Worm (Caenorhabditis elegans) whole organism, L4 larva: ENCODE data around the gene F14B8.6.

Experiments used
- D1046.2 ChIP-seq: fragments of 200-800 bp; sonication (Bioruptor generic); IDR thresholded peaks from 2 replicates; pipeline ENCODE4 v1.3.6; 2022; ENCODE audit warnings: missing genetic modification characterization, missing compliant biosample characterization
- F26F4.8 ChIP-seq: fragments of 200-800 bp; sonication (Bioruptor generic); conservative IDR thresholded peaks from 2 replicates; pipeline ENCODE4 v1.3.6; 2022; ENCODE audit warnings: missing genetic modification characterization, missing compliant biosample characterization
- F37D6.2 ChIP-seq: sonication (generic microtip); optimal IDR thresholded peaks from 2 replicates; lab custom pipeline; 2016; ENCODE audit warnings: mild to moderate bottlenecking, missing genetic modification characterization, missing compliant biosample characterization
- F49E8.2 ChIP-seq: sonication (generic microtip); optimal IDR thresholded peaks from 2 replicates; lab custom pipeline; 2016; ENCODE audit warnings: missing compliant biosample characterization, mild to moderate bottlenecking, missing genetic modification characterization, borderline replicate concordance
- R02D3.7 ChIP-seq: fragments of 150-350 bp; sonication (generic microtip); optimal IDR thresholded peaks from 3 replicates; lab custom pipeline; 2014; ENCODE audit warnings: missing biosample characterization, missing genetic modification characterization
- T26A8.4 ChIP-seq: fragments of 200-800 bp; sonication (Bioruptor generic); IDR thresholded peaks from 2 replicates; pipeline ENCODE4 v1.3.6; 2022; ENCODE audit warnings: missing genetic modification characterization, missing compliant biosample characterization
- Y48G9A.11 ChIP-seq: fragments of 200-800 bp; sonication (Bioruptor generic); IDR thresholded peaks from 2 replicates; pipeline ENCODE4 v1.3.6; 2022; ENCODE audit warnings: missing genetic modification reagents, missing genetic modification characterization, missing compliant biosample characterization
- Y75B8A.6 ChIP-seq: fragments of 200-800 bp; sonication (Bioruptor generic); IDR thresholded peaks from 2 replicates; pipeline ENCODE4 v1.3.6; 2022; ENCODE audit warnings: missing genetic modification reagents, missing genetic modification characterization, missing compliant biosample characterization
- ZK337.2 ChIP-seq: fragments of 200-800 bp; sonication (Bioruptor generic); IDR thresholded peaks from 2 replicates; pipeline ENCODE4 v1.3.6; 2022; ENCODE audit warnings: missing genetic modification reagents, missing genetic modification characterization, missing compliant biosample characterization
- ama-1 ChIP-seq: fragments of 150-350 bp; optimal IDR thresholded peaks from 2 replicates; lab custom pipeline; 2014; ENCODE audit warnings: inconsistent platforms, mixed read lengths
- attf-4 ChIP-seq: sonication (generic microtip); optimal IDR thresholded peaks from 3 replicates; lab custom pipeline; 2017; ENCODE audit warnings: missing biosample characterization, missing genetic modification characterization
- ceh-20 ChIP-seq: fragments of 200-800 bp; sonication (Bioruptor generic); IDR thresholded peaks from 2 replicates; pipeline ENCODE4 v1.3.6; 2022; ENCODE audit warnings: missing genetic modification reagents, missing genetic modification characterization, missing compliant biosample characterization
- ceh-28 ChIP-seq: fragments of 150-350 bp; optimal IDR thresholded peaks from 2 replicates; lab custom pipeline; 2014; ENCODE audit warnings: missing biosample characterization, missing genetic modification reagents, missing genetic modification characterization
- ceh-44 ChIP-seq: fragments of 200-800 bp; sonication (Bioruptor generic); IDR thresholded peaks from 2 replicates; pipeline ENCODE4 v1.3.6; 2022; ENCODE audit warnings: missing genetic modification reagents, missing genetic modification characterization, missing compliant biosample characterization
- ceh-62 ChIP-seq: sonication (generic microtip); optimal IDR thresholded peaks from 2 replicates; lab custom pipeline; 2017; ENCODE audit warnings: missing biosample characterization, missing genetic modification characterization
- ces-1 ChIP-seq: fragments of 150-350 bp; sonication (generic microtip); optimal IDR thresholded peaks from 4 replicates; lab custom pipeline; 2014; ENCODE audit warnings: missing biosample characterization, missing genetic modification reagents, missing genetic modification characterization
- cey-2 ChIP-seq: sonication (generic microtip); optimal IDR thresholded peaks from 3 replicates; lab custom pipeline; 2017; ENCODE audit warnings: missing genetic modification characterization, mild to moderate bottlenecking, missing compliant biosample characterization, antibody characterized with exemption, borderline replicate concordance; ENCODE audit not compliant: insufficient read depth
- ctbp-1 ChIP-seq: fragments of 200-800 bp; sonication (Bioruptor generic); IDR thresholded peaks from 2 replicates; pipeline ENCODE4 v1.3.6; 2022; ENCODE audit warnings: missing genetic modification reagents, missing genetic modification characterization, missing compliant biosample characterization
- daf-12 ChIP-seq: fragments of 150-350 bp; optimal IDR thresholded peaks from 2 replicates; lab custom pipeline; 2014; ENCODE audit warnings: missing biosample characterization, missing genetic modification reagents, missing genetic modification characterization
- dmd-8 ChIP-seq: fragments of 200-800 bp; sonication (Bioruptor generic); IDR thresholded peaks from 2 replicates; pipeline ENCODE4 v1.3.6; 2022; ENCODE audit warnings: missing genetic modification characterization, missing compliant biosample characterization
- dpl-1 ChIP-seq: fragments of 150-350 bp; optimal IDR thresholded peaks from 2 replicates; lab custom pipeline; 2014; ENCODE audit warnings: missing biosample characterization, missing genetic modification reagents, missing genetic modification characterization
- hif-1 ChIP-seq, 2 experiments: sonication (generic microtip); optimal IDR thresholded peaks; 2 replicates each; lab custom pipeline; 2016 to 2017; ENCODE audit warnings: missing compliant biosample characterization in 2 of 2, missing genetic modification characterization in 2 of 2, missing genetic modification reagents in 2 of 2, missing genotype in 2 of 2, mild to moderate bottlenecking in 1 of 2
- hmg-1.1 ChIP-seq: fragments of 200-800 bp; sonication (Bioruptor generic); IDR thresholded peaks from 2 replicates; pipeline ENCODE4 v1.3.6; 2022; ENCODE audit warnings: missing genetic modification reagents, missing genetic modification characterization, missing compliant biosample characterization
- jun-1 ChIP-seq: fragments of 150-350 bp; optimal IDR thresholded peaks from 2 replicates; lab custom pipeline; 2014; ENCODE audit warnings: missing biosample characterization, missing genetic modification reagents, missing genetic modification characterization
- lin-1 ChIP-seq: fragments of 200-800 bp; sonication (Bioruptor generic); IDR thresholded peaks from 2 replicates; pipeline ENCODE4 v1.3.6; 2022; ENCODE audit warnings: missing genetic modification reagents, missing genetic modification characterization, missing compliant biosample characterization
- lin-13 ChIP-seq: fragments of 150-350 bp; optimal IDR thresholded peaks from 2 replicates; lab custom pipeline; 2014; ENCODE audit warnings: missing biosample characterization, missing genetic modification reagents, missing genetic modification characterization
- lin-29 ChIP-seq: fragments of 200-800 bp; sonication (Bioruptor generic); IDR thresholded peaks from 2 replicates; pipeline ENCODE4 v1.3.6; 2022; ENCODE audit warnings: missing genetic modification reagents, missing genetic modification characterization, missing compliant biosample characterization
- lir-3 ChIP-seq: sonication (generic microtip); optimal IDR thresholded peaks from 2 replicates; lab custom pipeline; 2016; ENCODE audit warnings: mild to moderate bottlenecking, missing genetic modification characterization, missing compliant biosample characterization
- lsy-2 ChIP-seq, 2 experiments: fragments of 150-350 bp in 1 of 2; sonication (generic microtip) in 1 of 2; optimal IDR thresholded peaks; 2 replicates each; lab custom pipeline; 2014 to 2017; ENCODE audit warnings: missing biosample characterization in 2 of 2, missing genetic modification characterization in 2 of 2
- madf-5 ChIP-seq, 2 experiments: fragments of 200-800 bp; sonication (Bioruptor generic); IDR thresholded peaks; 2 replicates each; pipeline ENCODE4 v1.3.6; 2022; ENCODE audit warnings: missing compliant biosample characterization in 2 of 2, missing genetic modification characterization in 2 of 2
- madf-9 ChIP-seq: fragments of 200-800 bp; sonication (Bioruptor generic); conservative IDR thresholded peaks from 2 replicates; pipeline ENCODE4 v1.3.6; 2022; ENCODE audit warnings: missing genetic modification reagents, missing genetic modification characterization, missing compliant biosample characterization
- mdl-1 ChIP-seq, 2 experiments: fragments of 150-350 bp in 1 of 2; sonication (generic microtip) in 1 of 2; optimal IDR thresholded peaks; 2 replicates each; lab custom pipeline; 2014 to 2017; ENCODE audit warnings: missing biosample characterization in 2 of 2, missing genetic modification characterization in 2 of 2
- mdt-29 ChIP-seq: fragments of 200-800 bp; sonication (Bioruptor generic); IDR thresholded peaks from 2 replicates; pipeline ENCODE4 v1.3.6; 2022; ENCODE audit warnings: missing genetic modification reagents, missing genetic modification characterization, missing compliant biosample characterization
- mep-1 ChIP-seq: fragments of 150-350 bp; sonication (generic microtip); optimal IDR thresholded peaks from 3 replicates; lab custom pipeline; 2014; ENCODE audit warnings: missing biosample characterization, missing genetic modification characterization
- mxl-2 ChIP-seq: fragments of 200-800 bp; sonication (Bioruptor generic); conservative IDR thresholded peaks from 2 replicates; pipeline ENCODE4 v1.3.6; 2022; ENCODE audit warnings: missing genetic modification reagents, missing genetic modification characterization, missing compliant biosample characterization
- mxl-3 ChIP-seq: fragments of 200-800 bp; sonication (Bioruptor generic); optimal IDR thresholded peaks from 2 replicates; lab custom pipeline; 2018; ENCODE audit warnings: mild to moderate bottlenecking, missing genetic modification characterization, missing compliant biosample characterization
- nhr-111 ChIP-seq: fragments of 200-800 bp; sonication (Bioruptor generic); optimal IDR thresholded peaks from 2 replicates; lab custom pipeline; 2018; ENCODE audit warnings: mild to moderate bottlenecking, missing genetic modification characterization, missing compliant biosample characterization
- nhr-28 ChIP-seq: fragments of 150-350 bp; optimal IDR thresholded peaks from 2 replicates; lab custom pipeline; 2014; ENCODE audit warnings: missing biosample characterization, missing genetic modification characterization
- nhr-41 ChIP-seq: fragments of 200-800 bp; sonication (Bioruptor generic); IDR thresholded peaks from 2 replicates; pipeline ENCODE4 v1.3.6; 2022; ENCODE audit warnings: missing genetic modification reagents, missing genetic modification characterization, missing compliant biosample characterization
- nhr-77 ChIP-seq: fragments of 150-350 bp; optimal IDR thresholded peaks from 2 replicates; lab custom pipeline; 2014; ENCODE audit warnings: missing biosample characterization, missing genetic modification characterization
- php-3 ChIP-seq: fragments of 200-800 bp; sonication (Bioruptor generic); IDR thresholded peaks from 2 replicates; pipeline ENCODE4 v1.3.6; 2022; ENCODE audit warnings: missing genetic modification reagents, missing genetic modification characterization, missing compliant biosample characterization
- rbr-2 ChIP-seq: sonication (generic microtip); optimal IDR thresholded peaks from 2 replicates; lab custom pipeline; 2016; ENCODE audit warnings: missing genotype, missing genetic modification characterization, missing compliant biosample characterization
- sdz-12 ChIP-seq: fragments of 200-800 bp; sonication (Bioruptor generic); optimal IDR thresholded peaks from 2 replicates; lab custom pipeline; 2018; ENCODE audit warnings: mild to moderate bottlenecking, missing genetic modification characterization, missing compliant biosample characterization
- snpc-1.2 ChIP-seq: fragments of 200-800 bp; sonication (Bioruptor generic); IDR thresholded peaks from 2 replicates; pipeline ENCODE4 v1.3.6; 2022; ENCODE audit warnings: missing genetic modification reagents, missing genetic modification characterization, missing compliant biosample characterization
- tra-1 ChIP-seq: fragments of 200-800 bp; sonication (Bioruptor generic); IDR thresholded peaks from 2 replicates; pipeline ENCODE4 v1.3.6; 2022; ENCODE audit warnings: missing genetic modification reagents, missing genetic modification characterization, missing compliant biosample characterization
- unc-130 ChIP-seq: sonication (generic microtip); optimal IDR thresholded peaks from 2 replicates; lab custom pipeline; 2016; ENCODE audit warnings: missing genetic modification reagents, missing genetic modification characterization, missing compliant biosample characterization
- vab-7 ChIP-seq: fragments of 200-800 bp; sonication (Bioruptor generic); IDR thresholded peaks from 2 replicates; pipeline ENCODE4 v1.3.6; 2022; ENCODE audit warnings: missing genetic modification reagents, missing genetic modification characterization, missing compliant biosample characterization
- zag-1 ChIP-seq: fragments of 150-350 bp; optimal IDR thresholded peaks from 2 replicates; lab custom pipeline; 2014; ENCODE audit warnings: missing biosample characterization, missing genetic modification characterization
- zfp-3 ChIP-seq: fragments of 200-800 bp; sonication (Bioruptor generic); conservative IDR thresholded peaks from 2 replicates; pipeline ENCODE4 v1.3.6; 2022; ENCODE audit warnings: missing genetic modification reagents, missing genetic modification characterization, missing compliant biosample characterization
- ztf-11 ChIP-seq: fragments of 150-350 bp; optimal IDR thresholded peaks from 2 replicates; lab custom pipeline; 2014; ENCODE audit warnings: missing biosample characterization, missing genetic modification characterization
- ztf-7 ChIP-seq: fragments of 150-350 bp; optimal IDR thresholded peaks from 2 replicates; lab custom pipeline; 2014; ENCODE audit warnings: missing biosample characterization, missing genetic modification characterization

The F14B8.6 gene

DNA sequence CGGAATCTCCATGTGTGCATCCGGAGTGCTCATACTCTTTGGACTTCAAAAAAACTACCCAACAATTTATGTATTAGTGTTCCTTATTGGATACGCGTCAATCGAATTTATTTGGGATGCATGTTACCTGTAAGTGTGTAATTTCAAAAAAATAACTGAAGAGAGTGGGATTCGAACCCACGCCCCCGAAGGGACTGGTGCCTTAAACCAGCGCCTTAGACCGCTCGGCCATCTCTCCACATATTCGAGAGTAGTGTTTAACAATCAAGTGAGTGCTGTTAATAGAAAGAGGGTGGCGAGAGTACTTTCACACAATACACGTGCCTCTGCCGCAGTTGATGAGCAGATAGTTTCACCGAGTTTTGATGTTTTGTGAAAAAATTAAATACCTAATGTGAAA lies 29.3 kb downstream of the F14B8.6 start (continued):
- TF ChIP-seq T26A8.4 (peak; percentile 73), ZK337.2 (peak; percentile 76), R02D3.7 (tag; lab: Kevin White, UChicago) (no peak), ceh-20 (peak; percentile 63; the same call in 1 of the 2 replicates), zfp-3 (GFP tag; lab: Robert Waterston, UW) (no peak), ceh-62 (tag; lab: Kevin White, UChicago) (no peak), sdz-12 (GFP tag; lab: Kevin White, UChicago) (peak; percentile 25), attf-4 (no peak), lin-13 (GFP tag; lab: Kevin White, UChicago) (no peak), madf-9 (peak; percentile 80), Y75B8A.6 (GFP tag; lab: Robert Waterston, UW) (0 out of 2 replicates have a peak, but pooled peaks have one; percentile 62), ztf-11 (tag; lab: Kevin White, UChicago) (no peak), ceh-28 (tag; lab: Kevin White, UChicago) (no peak), madf-5 (GFP tag; IDR thresholded peaks at IDR 0.05; lab: Robert Waterston, UW) (peak; percentile 64 to 73; a peak in 3 of 4 replicates), ceh-44 (GFP tag; lab: Robert Waterston, UW) (0 out of 2 replicates have a peak, but pooled peaks have one; percentile 30), mxl-2 (0 out of 2 replicates have a peak, but pooled peaks have one; percentile 33), nhr-77 (no peak), ces-1 (GFP tag; lab: Kevin White, UChicago) (no peak), vab-7 (peak; percentile 79), cey-2 (tag; lab: Kevin White, UChicago) (no peak), daf-12 (tag; lab: Kevin White, UChicago) (no peak), hif-1 (tag; optimal IDR thresholded peaks at IDR 0.05; lab: Kevin White, UChicago) (peak in 1 of 2 experiments; percentile 36), snpc-1.2 (GFP tag; lab: Robert Waterston, UW) (peak; percentile 83), ama-1 (lab: Kevin White, UChicago) (no peak), hmg-1.1 (GFP tag; lab: Robert Waterston, UW) (peak; percentile 68), mdl-1 (tag; optimal IDR thresholded peaks at IDR 0.05; lab: Kevin White, UChicago) (peak; percentile 29 to 92), mxl-3 (peak; percentile 70), Y48G9A.11 (GFP tag; lab: Robert Waterston, UW) (peak; percentile 61; the same call in 1 of the 2 replicates), zag-1 (tag; lab: Kevin White, UChicago) (no peak), F26F4.8 (GFP tag; lab: Robert Waterston, UW) (peak; percentile 87), lin-29 (GFP tag; lab: Robert Waterston, UW) (no peak), F49E8.2 (no peak), ztf-7 (tag; lab: Kevin White, UChicago) (peak; percentile 29), dmd-8 (peak; percentile 88), unc-130 (GFP tag; lab: Kevin White, UChicago) (peak; percentile 23), ctbp-1 (GFP tag; lab: Robert Waterston, UW) (peak; percentile 89), rbr-2 (peak; percentile 55), lsy-2 (tag; optimal IDR thresholded peaks at IDR 0.05; lab: Kevin White, UChicago) (peak in 1 of 2 experiments; percentile 42), D1046.2 (GFP tag; lab: Robert Waterston, UW) (peak; percentile 58; the same call in 1 of the 2 replicates), tra-1 (GFP tag; lab: Robert Waterston, UW) (peak; percentile 87), lir-3 (tag; lab: Kevin White, UChicago) (peak; percentile 60), mep-1 (tag; lab: Kevin White, UChicago) (peak; percentile 69), mdt-29 (GFP tag; lab: Robert Waterston, UW) (peak; percentile 62; the same call in 1 of the 2 replicates), nhr-111 (GFP tag; lab: Kevin White, UChicago) (no peak), nhr-28 (tag; lab: Kevin White, UChicago) (peak; percentile 56), nhr-41 (GFP tag; lab: Robert Waterston, UW) (0 out of 2 replicates have a peak, but pooled peaks have one; percentile 17), lin-1 (peak; percentile 66; the same call in 1 of the 2 replicates), php-3 (GFP tag; lab: Robert Waterston, UW) (peak; percentile 75), F37D6.2 (tag; lab: Kevin White, UChicago) (no peak), jun-1 (no peak), dpl-1 (no peak)
